Worm (Caenorhabditis elegans) whole organism, L4/young adult: Measurements from ENCODE around the gene C45G9.6.

ENCODE experiments used
- W03F9.2 ChIP-seq: fragments of 150-350 bp; optimal IDR thresholded peaks from 2 replicates; lab custom pipeline; 2014; ENCODE audit warnings: missing biosample characterization, missing genetic modification characterization
- dao-5 ChIP-seq: sonication (generic microtip); optimal IDR thresholded peaks from 2 replicates; lab custom pipeline; 2016; ENCODE audit warnings: missing genotype, missing genetic modification characterization, moderate library complexity, missing compliant biosample characterization
- him-1 ChIP-seq: sonication (generic microtip); optimal IDR thresholded peaks from 2 replicates; lab custom pipeline; 2016; ENCODE audit warnings: missing genotype, missing genetic modification reagents, missing genetic modification characterization, missing compliant biosample characterization

ce11 chrIII:5061798-5062197, 25.5 kb downstream of the C45G9.6 start, which contains the start of gene C45G9.10:
- TF ChIP-seq dao-5 (tag; lab: Kevin White, UChicago) (no peak), him-1 (tag; lab: Kevin White, UChicago) (no peak), W03F9.2 (tag; lab: Kevin White, UChicago) (no peak)
